Worm (Caenorhabditis elegans): ENCODE measurements around the gene nhr-106.

nhr-106 gene

ce11 chrV:532046-532445 lies 42.6 kb downstream of the nhr-106 start, which contains the start of gene nhr-58 (continued):
- TF ChIP-seq fkh-4 (tag; optimal IDR thresholded peaks at IDR 0.05; ENCODE audit: borderline replicate concordance) (no peak), egl-27 (tag; optimal IDR thresholded peaks at IDR 0.05) (peak; percentile 70 to 83), tlp-1 (tag; optimal IDR thresholded peaks at IDR 0.05) (no peak), snu-23 (GFP tag; optimal IDR thresholded peaks at IDR 0.05) (peak; percentile 72), ceh-82 (tag; optimal IDR thresholded peaks at IDR 0.05) (peak in 2 of 3 experiments; percentile 12 to 54), elt-3 (tag; optimal IDR thresholded peaks at IDR 0.05) (peak in 2 of 6 experiments; percentile 18 to 29), tbx-2 (tag; optimal IDR thresholded peaks at IDR 0.05) (peak; percentile 23), rnt-1 (tag; optimal IDR thresholded peaks at IDR 0.05) (peak; percentile 45), nhr-12 (tag; optimal IDR thresholded peaks at IDR 0.05) (no peak), elt-2 (tag; optimal IDR thresholded peaks at IDR 0.05) (peak; percentile 65), sox-4 (tag; optimal IDR thresholded peaks at IDR 0.05) (no peak), unc-98 (GFP tag; IDR thresholded peaks at IDR 0.05) (no peak), mep-1 (tag; optimal IDR thresholded peaks at IDR 0.05) (peak; percentile 64), nhr-77 (tag; optimal IDR thresholded peaks at IDR 0.05) (peak; percentile 64), ztf-4 (tag; optimal IDR thresholded peaks at IDR 0.05) (peak; percentile 27), swsn-7 (tag; optimal IDR thresholded peaks at IDR 0.05) (peak; percentile 3), dpl-1 (GFP tag; optimal IDR thresholded peaks at IDR 0.05) (peak in 2 of 3 experiments; percentile 8 to 17), fkh-8 (tag; optimal IDR thresholded peaks at IDR 0.05) (peak; percentile 75), efl-3 (GFP tag; optimal IDR thresholded peaks at IDR 0.05) (no peak)

ce11 chrV:534176-534575 lies 44.8 kb downstream of the nhr-106 start, which contains the start of gene nhr-132:
Gene nhr-132, plus strand, starts transcription at chrV:534446.
- peak; percentile 92 for TF ChIP-seq lin-14 (GFP tag; optimal IDR thresholded peaks at IDR 0.05)
- no peak for TF ChIP-seq unc-62 (GFP tag; optimal IDR thresholded peaks at IDR 0.05)
- peak in 1 of 3 experiments; percentile 16 for TF ChIP-seq dpl-1 (GFP tag; optimal IDR thresholded peaks at IDR 0.05)
- TF ChIP-seq dsc-1 (tag; optimal IDR thresholded peaks at IDR 0.05): no peak
- peak in 2 of 6 experiments; percentile 25 to 44 for TF ChIP-seq elt-3 (tag; optimal IDR thresholded peaks at IDR 0.05)
- peak; percentile 57 for TF ChIP-seq snu-23 (GFP tag; optimal IDR thresholded peaks at IDR 0.05)
- peak; percentile 43 for TF ChIP-seq blmp-1 (tag; optimal IDR thresholded peaks at IDR 0.05)
- TF ChIP-seq nhr-237 (tag; optimal IDR thresholded peaks at IDR 0.05): no peak
- TF ChIP-seq sup-37 (GFP tag; optimal IDR thresholded peaks at IDR 0.05): no peak
- TF ChIP-seq snpc-4 (tag; optimal IDR thresholded peaks at IDR 0.05): no peak
- peak; percentile 35 for TF ChIP-seq elt-2 (tag; optimal IDR thresholded peaks at IDR 0.05)
- peak in 1 of 2 experiments; percentile 19 for TF ChIP-seq mdl-1 (tag; optimal IDR thresholded peaks at IDR 0.05)
- TF ChIP-seq mep-1 (tag; optimal IDR thresholded peaks at IDR 0.05): peak; percentile 54
- TF ChIP-seq nhr-90 (tag; optimal IDR thresholded peaks at IDR 0.05; ENCODE audit: poor library complexity): peak; percentile 13
- no peak for TF ChIP-seq aly-2 (tag; optimal IDR thresholded peaks at IDR 0.05)
- peak; percentile 56 for TF ChIP-seq nhr-20 (tag; optimal IDR thresholded peaks at IDR 0.05)
- peak; percentile 77 for TF ChIP-seq nhr-85 (tag)
- no peak for TF ChIP-seq C04F5.9 (tag; optimal IDR thresholded peaks at IDR 0.05)
- no peak for TF ChIP-seq unc-98 (GFP tag; IDR thresholded peaks at IDR 0.05)
- no peak for TF ChIP-seq ceh-63 (GFP tag; optimal IDR thresholded peaks at IDR 0.05)
- TF ChIP-seq ceh-88 (GFP tag; IDR thresholded peaks at IDR 0.05): no peak
- TF ChIP-seq lin-35 (GFP tag; optimal IDR thresholded peaks at IDR 0.05): peak in 1 of 2 experiments; percentile 44
- peak in 1 of 2 experiments; percentile 1 for TF ChIP-seq efl-1 (optimal IDR thresholded peaks at IDR 0.05)
- TF ChIP-seq efl-1 (GFP tag; optimal IDR thresholded peaks at IDR 0.05 in 1 of 2): no peak
- TF ChIP-seq lsy-2 (tag; optimal IDR thresholded peaks at IDR 0.05): peak in 1 of 2 experiments; percentile 0
- no peak for TF ChIP-seq lin-39 (tag; optimal IDR thresholded peaks at IDR 0.05)
- peak; percentile 28 for TF ChIP-seq nhr-77 (tag; optimal IDR thresholded peaks at IDR 0.05)

ce11 chrV:536571-536970 lies 47.2 kb downstream of the nhr-106 start, which contains the start of gene C14C6.5:
Gene C14C6.5, plus strand, starts transcription at chrV:536628.
- TF ChIP-seq lin-35 (GFP tag; optimal IDR thresholded peaks at IDR 0.05): no peak

Measured in whole organism, L1 larva.